Comparison of ENCODE assay signal across 1 worm cellular context in genomic region chrIV:4749155-4749554, ce11.
TF ChIP-seq lines count a peak whose summit lies in the region.

No protein-coding gene starts in this region.

TF ChIP-seq in whole organism, L4 larva, 104 proteins besides CTCF, POLR2A, EP300 and RAD21 (continued from another document):
- no peak for TF ChIP-seq nhr-42 (GFP tag; IDR thresholded peaks at IDR 0.05; lab: Robert Waterston, UW)
- no peak for TF ChIP-seq php-3 (GFP tag; IDR thresholded peaks at IDR 0.05; lab: Robert Waterston, UW)
- TF ChIP-seq ZK546.5 (tag; optimal IDR thresholded peaks at IDR 0.05; lab: Kevin White, UChicago): no peak
- TF ChIP-seq ceh-20 (GFP tag; IDR thresholded peaks at IDR 0.05; lab: Robert Waterston, UW): no peak
- TF ChIP-seq nhr-77 (tag; optimal IDR thresholded peaks at IDR 0.05; lab: Kevin White, UChicago): no peak
- TF ChIP-seq F49E8.2 (tag; optimal IDR thresholded peaks at IDR 0.05; lab: Kevin White, UChicago; ENCODE audit: borderline replicate concordance): no peak
- TF ChIP-seq ceh-82 (tag; optimal IDR thresholded peaks at IDR 0.05; lab: Kevin White, UChicago): no peak
- TF ChIP-seq F44E2.7 (GFP tag; IDR thresholded peaks at IDR 0.05; lab: Robert Waterston, UW): 0 out of 2 replicates have a peak, but pooled peaks have one; percentile 20
- TF ChIP-seq daf-12 (tag; optimal IDR thresholded peaks at IDR 0.05; lab: Kevin White, UChicago): no peak
- no peak for TF ChIP-seq skn-1 (tag; optimal IDR thresholded peaks at IDR 0.05; lab: Kevin White, UChicago)
